Fruit fly (Drosophila melanogaster) whole organism, prepupa: ENCODE measurements around the gene CG1161.

Experiments used
- Blimp-1 ChIP-seq: fragments of 200-800 bp; sonication (Bioruptor generic); optimal IDR thresholded peaks from 3 replicates; lab custom pipeline; 2017; ENCODE audit warnings: missing biosample characterization, missing genetic modification characterization, mild to moderate bottlenecking, moderate library complexity, missing genetic modification reagents
- CG10669 ChIP-seq: fragments of 200-800 bp; sonication (Bioruptor generic); optimal IDR thresholded peaks from 3 replicates; lab custom pipeline; 2018; ENCODE audit warnings: missing biosample characterization, mild to moderate bottlenecking, missing genetic modification characterization, moderate library complexity
- CG11294 ChIP-seq: fragments of 200-800 bp; sonication (Bioruptor generic); IDR thresholded peaks from 2 replicates; pipeline ENCODE4 v1.3.6; 2022; ENCODE audit warnings: missing biosample characterization, missing genetic modification characterization
- CG11762 ChIP-seq: fragments of 200-800 bp; sonication (Bioruptor generic); optimal IDR thresholded peaks from 3 replicates; lab custom pipeline; 2016; ENCODE audit warnings: missing biosample characterization, missing genetic modification characterization; ENCODE audit not compliant: insufficient read depth
- CG15336 ChIP-seq: fragments of 200-800 bp; sonication (Bioruptor generic); IDR thresholded peaks from 2 replicates; pipeline ENCODE4 v1.3.6; 2022; ENCODE audit warnings: missing biosample characterization, missing genetic modification characterization
- CG1621 ChIP-seq: fragments of 200-800 bp; sonication (Bioruptor generic); optimal IDR thresholded peaks from 3 replicates; lab custom pipeline; 2018; ENCODE audit warnings: missing biosample characterization, mild to moderate bottlenecking, missing genetic modification characterization
- CG16779 ChIP-seq: fragments of 200-800 bp; sonication (Bioruptor generic); optimal IDR thresholded peaks from 3 replicates; lab custom pipeline; 2017; ENCODE audit warnings: missing biosample characterization, mild to moderate bottlenecking, missing genetic modification characterization
- CG3032 ChIP-seq: fragments of 200-800 bp; optimal IDR thresholded peaks from 2 replicates; lab custom pipeline; 2019; ENCODE audit warnings: missing biosample characterization, mild to moderate bottlenecking, missing genetic modification characterization, moderate library complexity
- CG32006 ChIP-seq: fragments of 200-800 bp; sonication (Bioruptor generic); optimal IDR thresholded peaks from 3 replicates; lab custom pipeline; 2017; ENCODE audit warnings: missing biosample characterization, mild to moderate bottlenecking, missing genetic modification characterization
- CG3919 ChIP-seq: fragments of 200-800 bp; sonication (Bioruptor generic); optimal IDR thresholded peaks from 3 replicates; lab custom pipeline; 2016; ENCODE audit warnings: missing biosample characterization, missing genetic modification characterization
- CG4318 ChIP-seq: fragments of 200-800 bp; sonication (Bioruptor generic); optimal IDR thresholded peaks from 3 replicates; lab custom pipeline; 2017; ENCODE audit warnings: missing biosample characterization, mild to moderate bottlenecking, missing genetic modification characterization
- CG6163 ChIP-seq: fragments of 200-800 bp; sonication (Bioruptor generic); IDR thresholded peaks from 3 replicates; pipeline ENCODE4 v1.3.6; 2022; ENCODE audit warnings: missing biosample characterization, missing genetic modification characterization
- CG6808 ChIP-seq: fragments of 200-800 bp; sonication (Bioruptor generic); optimal IDR thresholded peaks from 3 replicates; lab custom pipeline; 2017; ENCODE audit warnings: missing biosample characterization, missing genetic modification characterization, mild to moderate bottlenecking, moderate library complexity, missing genetic modification reagents
- CG6854 ChIP-seq: fragments of 200-800 bp; sonication (Bioruptor generic); optimal IDR thresholded peaks from 2 replicates; lab custom pipeline; 2017; ENCODE audit warnings: missing biosample characterization, mild to moderate bottlenecking, missing genetic modification characterization
- CG7368 ChIP-seq: fragments of 200-800 bp; sonication (Bioruptor generic); optimal IDR thresholded peaks from 3 replicates; lab custom pipeline; 2016; ENCODE audit warnings: missing biosample characterization, missing genetic modification characterization
- CG8119 ChIP-seq: fragments of 200-800 bp; sonication (Bioruptor generic); IDR thresholded peaks from 3 replicates; pipeline ENCODE4 v1.3.6; 2022; ENCODE audit warnings: missing biosample characterization, missing genetic modification characterization
- CG8632 ChIP-seq: fragments of 200-800 bp; sonication (Bioruptor generic); optimal IDR thresholded peaks from 3 replicates; lab custom pipeline; 2016; ENCODE audit warnings: missing biosample characterization, missing genetic modification characterization
- CG9139 ChIP-seq: fragments of 200-800 bp; sonication (Bioruptor generic); optimal IDR thresholded peaks from 3 replicates; lab custom pipeline; 2017; ENCODE audit warnings: missing biosample characterization, mild to moderate bottlenecking, missing genetic modification characterization
- Eip75B ChIP-seq: fragments of 200-800 bp; sonication (Bioruptor generic); optimal IDR thresholded peaks from 3 replicates; lab custom pipeline; 2016; ENCODE audit warnings: missing biosample characterization, missing genetic modification characterization
- Eip78C ChIP-seq: fragments of 200-800 bp; sonication (Bioruptor generic); peaks from one replicate; lab custom pipeline; 2016; ENCODE audit warnings: missing biosample characterization, missing genetic modification characterization
- Eip93F ChIP-seq: fragments of 200-800 bp; sonication (Bioruptor generic); optimal IDR thresholded peaks from 2 replicates; lab custom pipeline; 2016; ENCODE audit warnings: missing biosample characterization, mild to moderate bottlenecking, missing genetic modification characterization
- Ets96B ChIP-seq: fragments of 200-800 bp; optimal IDR thresholded peaks from 2 replicates; lab custom pipeline; 2019; ENCODE audit warnings: missing biosample characterization, mild to moderate bottlenecking, missing genetic modification characterization, moderate library complexity
- Gug ChIP-seq: fragments of 200-800 bp; sonication (Bioruptor generic); IDR thresholded peaks from 2 replicates; pipeline ENCODE4 v1.3.6; 2022; ENCODE audit warnings: missing biosample characterization, missing genetic modification characterization
- Hr38 ChIP-seq: sonication (Bioruptor generic); optimal IDR thresholded peaks from 2 replicates; lab custom pipeline; 2016; ENCODE audit warnings: missing biosample characterization, missing genetic modification characterization
- Hr39 ChIP-seq: fragments of 200-800 bp; sonication (Bioruptor generic); optimal IDR thresholded peaks from 2 replicates; lab custom pipeline; 2016; ENCODE audit warnings: missing biosample characterization, missing genetic modification characterization
- Hr4 ChIP-seq: fragments of 200-800 bp; sonication (Bioruptor generic); optimal IDR thresholded peaks from 3 replicates; lab custom pipeline; 2016; ENCODE audit warnings: missing biosample characterization, missing genetic modification characterization
- Lpt ChIP-seq: fragments of 200-800 bp; sonication (Bioruptor generic); optimal IDR thresholded peaks from 3 replicates; lab custom pipeline; 2016; ENCODE audit warnings: missing biosample characterization, missing genetic modification characterization
- Met ChIP-seq: fragments of 200-800 bp; sonication (Bioruptor generic); optimal IDR thresholded peaks from 3 replicates; lab custom pipeline; 2016; ENCODE audit warnings: missing biosample characterization, missing genetic modification characterization
- OdsH ChIP-seq: fragments of 200-800 bp; sonication (Bioruptor generic); optimal IDR thresholded peaks from 3 replicates; lab custom pipeline; 2016; ENCODE audit warnings: missing biosample characterization, missing genetic modification characterization
- Smox ChIP-seq: fragments of 200-800 bp; sonication (Bioruptor generic); optimal IDR thresholded peaks from 3 replicates; lab custom pipeline; 2016; ENCODE audit warnings: missing biosample characterization, missing genetic modification characterization
- Sox14 ChIP-seq: fragments of 200-800 bp; sonication (Bioruptor generic); optimal IDR thresholded peaks from 3 replicates; lab custom pipeline; 2016; ENCODE audit warnings: missing biosample characterization, missing genetic modification characterization
- Sox15 ChIP-seq: fragments of 200-800 bp; sonication (Bioruptor generic); optimal IDR thresholded peaks from 3 replicates; lab custom pipeline; 2016; ENCODE audit warnings: missing biosample characterization, missing genetic modification characterization
- dac ChIP-seq: fragments of 200-800 bp; sonication (Bioruptor generic); optimal IDR thresholded peaks from 2 replicates; lab custom pipeline; 2017; ENCODE audit warnings: missing biosample characterization, mild to moderate bottlenecking, missing genetic modification characterization
- dsx ChIP-seq: fragments of 200-800 bp; optimal IDR thresholded peaks from 3 replicates; lab custom pipeline; 2019; ENCODE audit warnings: missing biosample characterization, mild to moderate bottlenecking, missing genetic modification characterization, moderate library complexity; ENCODE audit not compliant: poor library complexity, severe bottlenecking
- eg ChIP-seq: fragments of 200-800 bp; sonication (Bioruptor generic); IDR thresholded peaks from 3 replicates; pipeline ENCODE4 v1.3.6; 2022; ENCODE audit warnings: missing biosample characterization, missing genetic modification characterization
- fd85E ChIP-seq: fragments of 200-800 bp; sonication (Bioruptor generic); optimal IDR thresholded peaks from 3 replicates; lab custom pipeline; 2016; ENCODE audit warnings: missing biosample characterization, missing genetic modification characterization
- fkh ChIP-seq: fragments of 200-800 bp; sonication (Bioruptor generic); optimal IDR thresholded peaks from 3 replicates; lab custom pipeline; 2017; ENCODE audit warnings: missing biosample characterization, mild to moderate bottlenecking, missing genetic modification characterization, moderate library complexity
- lz ChIP-seq: fragments of 200-800 bp; sonication (Bioruptor generic); optimal IDR thresholded peaks from 3 replicates; lab custom pipeline; 2016; ENCODE audit warnings: missing biosample characterization, missing genetic modification characterization
- net ChIP-seq: fragments of 200-800 bp; sonication (Bioruptor generic); optimal IDR thresholded peaks from 3 replicates; lab custom pipeline; 2016; ENCODE audit warnings: missing biosample characterization, missing genetic modification characterization
- pdm3 ChIP-seq: fragments of 200-800 bp; sonication (Bioruptor generic); optimal IDR thresholded peaks from 3 replicates; lab custom pipeline; 2016; ENCODE audit warnings: missing biosample characterization, missing genetic modification characterization
- salr ChIP-seq, 2 experiments: fragments of 200-800 bp; sonication (Bioruptor generic); optimal IDR thresholded peaks; 3 replicates each; lab custom pipeline; 2016 to 2018; ENCODE audit warnings: missing biosample characterization in 2 of 2, missing genetic modification characterization in 2 of 2, mild to moderate bottlenecking in 1 of 2
- ss ChIP-seq, 2 experiments: fragments of 200-800 bp; sonication (Bioruptor generic); optimal IDR thresholded peaks; 2 replicates in 1 of 2; 3 replicates in 1 of 2; lab custom pipeline; 2017 to 2018; ENCODE audit warnings: mild to moderate bottlenecking in 2 of 2, missing biosample characterization in 2 of 2, missing genetic modification characterization in 2 of 2, moderate library complexity in 1 of 2
- svp ChIP-seq: fragments of 200-800 bp; sonication (Bioruptor generic); peaks from one replicate; lab custom pipeline; 2016; ENCODE audit warnings: missing biosample characterization, missing genetic modification characterization
- topi ChIP-seq: fragments of 200-800 bp; sonication (Bioruptor generic); optimal IDR thresholded peaks from 3 replicates; lab custom pipeline; 2016; ENCODE audit warnings: missing biosample characterization, missing genetic modification characterization
- vri ChIP-seq: fragments of 200-800 bp; sonication (Bioruptor generic); optimal IDR thresholded peaks from 3 replicates; lab custom pipeline; 2016; ENCODE audit warnings: missing biosample characterization, mild to moderate bottlenecking, missing genetic modification characterization

The CG1161 gene

DNA sequence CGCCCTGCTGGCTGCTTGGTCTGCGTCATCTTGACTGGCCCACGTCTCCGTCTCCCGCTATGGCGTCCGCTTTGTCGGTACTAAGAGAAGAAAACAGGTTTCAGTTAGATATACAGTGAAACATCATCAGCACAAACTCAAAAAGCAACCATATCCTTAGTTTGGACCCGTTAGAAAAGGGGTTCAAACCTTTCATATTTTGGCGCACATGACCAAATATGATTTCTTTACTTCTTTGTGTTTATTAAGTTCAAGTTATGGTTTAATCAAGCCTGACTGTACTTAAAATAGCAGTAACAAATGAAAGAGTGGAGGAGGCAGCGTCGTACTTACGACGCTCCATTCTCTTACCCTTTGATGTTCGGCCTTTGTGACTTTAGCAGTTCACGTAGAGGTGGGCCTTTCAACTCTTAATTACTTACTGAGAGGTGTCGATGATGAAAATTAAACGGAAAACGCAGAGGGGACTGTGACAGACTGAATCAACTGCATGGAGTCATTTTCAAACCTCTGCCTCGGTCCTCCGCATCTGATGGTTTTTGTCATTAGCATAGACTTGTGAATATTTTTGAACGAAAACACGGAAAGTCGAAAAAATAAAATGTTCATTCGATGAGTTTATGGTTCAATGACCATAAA lies 6.9 kb downstream of the CG1161 start (continued):
- TF ChIP-seq CG4318 = peak; percentile 86
- TF ChIP-seq Sox14 (GFP tag; lab: Kevin White, UChicago) = peak; percentile 95
- peak; percentile 94 for TF ChIP-seq Lpt (GFP tag; lab: Kevin White, UChicago)
- TF ChIP-seq CG16779 = no peak
- TF ChIP-seq Sox15 = peak; percentile 78
- TF ChIP-seq CG3032 = peak; percentile 84
- peak; percentile 90 for TF ChIP-seq lz (GFP tag; lab: Kevin White, UChicago)
- TF ChIP-seq CG3919 (GFP tag; lab: Kevin White, UChicago) = peak; percentile 96
- peak; percentile 92 for TF ChIP-seq vri
- TF ChIP-seq CG11294 (GFP tag; lab: Robert Waterston, UW) = peak; percentile 86
- TF ChIP-seq Eip75B (GFP tag; lab: Kevin White, UChicago) = peak; percentile 93
- TF ChIP-seq OdsH (GFP tag; lab: Kevin White, UChicago) = peak; percentile 92
- peak; percentile 90 for TF ChIP-seq CG10669
- TF ChIP-seq CG32006 (GFP tag; lab: Kevin White, UChicago) = peak; percentile 94
- TF ChIP-seq fkh = peak; percentile 42
- TF ChIP-seq dsx (GFP tag; lab: Kevin White, UChicago) = peak; percentile 89
- peak; percentile 96 for TF ChIP-seq Hr4 (GFP tag; lab: Kevin White, UChicago)
- TF ChIP-seq net = peak; percentile 92
- peak; percentile 84 for TF ChIP-seq CG11762
- peak; percentile 87 for TF ChIP-seq Gug (GFP tag; lab: Robert Waterston, UW)
- TF ChIP-seq fd85E = peak; percentile 74
- peak; percentile 91 for TF ChIP-seq pdm3 (GFP tag; lab: Kevin White, UChicago)
- peak; percentile 88 for TF ChIP-seq Smox (GFP tag; lab: Kevin White, UChicago)
- peak; percentile 85 to 91 for TF ChIP-seq salr (GFP tag; optimal IDR thresholded peaks at IDR 0.05; lab: Kevin White, UChicago)
- peak; percentile 56 for TF ChIP-seq Hr38 (GFP tag; lab: Kevin White, UChicago)
- TF ChIP-seq CG7368 (GFP tag; lab: Kevin White, UChicago) = peak; percentile 91
- TF ChIP-seq CG6808 (GFP tag; lab: Kevin White, UChicago) = no peak
- peak; percentile 81 for TF ChIP-seq dac
- TF ChIP-seq CG8119 (GFP tag; lab: Robert Waterston, UW) = peak; percentile 95
- peak; percentile 57 for TF ChIP-seq Eip93F (GFP tag; lab: Kevin White, UChicago)
- peak; percentile 78 for TF ChIP-seq CG9139
- TF ChIP-seq Ets96B (tag; lab: Kevin White, UChicago) = peak; percentile 93
- TF ChIP-seq topi (GFP tag; lab: Kevin White, UChicago) = peak; percentile 92
- TF ChIP-seq Eip78C = peak; percentile 97
- TF ChIP-seq CG15336 (GFP tag; lab: Robert Waterston, UW) = peak; percentile 95
- peak; percentile 93 for TF ChIP-seq Met
- TF ChIP-seq Hr39 (GFP tag; lab: Kevin White, UChicago) = peak; percentile 94

DNA sequence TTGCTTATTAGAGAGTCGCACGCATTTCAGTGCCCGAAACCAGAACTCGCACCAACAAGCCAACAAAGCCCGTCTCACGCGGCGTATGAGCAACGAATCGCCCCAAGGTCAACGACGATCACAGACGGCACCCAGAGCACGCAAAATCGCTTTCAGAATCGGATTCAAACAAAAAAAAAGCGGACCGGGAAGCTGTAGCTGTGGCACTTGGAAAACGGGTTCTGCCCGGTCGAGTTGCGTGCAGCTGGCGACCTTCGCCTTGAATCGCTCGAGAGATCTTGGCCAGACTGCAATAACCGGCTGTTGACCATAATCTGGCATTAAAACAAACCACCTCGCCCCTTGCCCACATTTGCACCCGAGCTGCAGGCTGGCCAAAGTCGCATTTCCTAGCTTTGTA lies 8.5 kb downstream of the CG1161 start:
- TF ChIP-seq CG8632 (GFP tag; lab: Kevin White, UChicago) = no peak
- TF ChIP-seq net = peak; percentile 18
- TF ChIP-seq Met = no peak
- peak; percentile 34 for TF ChIP-seq CG9139
- TF ChIP-seq CG15336 (GFP tag; lab: Robert Waterston, UW) = no peak
- peak; percentile 32 for TF ChIP-seq CG6808 (GFP tag; lab: Kevin White, UChicago)
- peak; percentile 78 for TF ChIP-seq svp (GFP tag; lab: Kevin White, UChicago)
- TF ChIP-seq Hr39 (GFP tag; lab: Kevin White, UChicago) = peak; percentile 35
- no peak; the same call in 2 of the 3 replicates for TF ChIP-seq eg (GFP tag; lab: Robert Waterston, UW)
- peak; percentile 56 to 99 for TF ChIP-seq ss (GFP tag; optimal IDR thresholded peaks at IDR 0.05; lab: Kevin White, UChicago)
- peak; percentile 74 for TF ChIP-seq CG1621
- TF ChIP-seq Sox14 (GFP tag; lab: Kevin White, UChicago) = no peak
- TF ChIP-seq Eip78C = peak; percentile 25
- peak; percentile 43 for TF ChIP-seq Blimp-1 (GFP tag; lab: Kevin White, UChicago)
- peak; percentile 47 for TF ChIP-seq Lpt (GFP tag; lab: Kevin White, UChicago)
- peak; percentile 90 for TF ChIP-seq CG6854 (GFP tag; lab: Kevin White, UChicago)
- peak; percentile 68 for TF ChIP-seq Eip75B (GFP tag; lab: Kevin White, UChicago)
- 0 out of 3 replicates have a peak, but pooled peaks have one; percentile 17 for TF ChIP-seq CG6163 (GFP tag; lab: Robert Waterston, UW)
